Fruit fly (Drosophila melanogaster): ENCODE measurements around the gene CG42588.

Gene CG42588

DNA sequence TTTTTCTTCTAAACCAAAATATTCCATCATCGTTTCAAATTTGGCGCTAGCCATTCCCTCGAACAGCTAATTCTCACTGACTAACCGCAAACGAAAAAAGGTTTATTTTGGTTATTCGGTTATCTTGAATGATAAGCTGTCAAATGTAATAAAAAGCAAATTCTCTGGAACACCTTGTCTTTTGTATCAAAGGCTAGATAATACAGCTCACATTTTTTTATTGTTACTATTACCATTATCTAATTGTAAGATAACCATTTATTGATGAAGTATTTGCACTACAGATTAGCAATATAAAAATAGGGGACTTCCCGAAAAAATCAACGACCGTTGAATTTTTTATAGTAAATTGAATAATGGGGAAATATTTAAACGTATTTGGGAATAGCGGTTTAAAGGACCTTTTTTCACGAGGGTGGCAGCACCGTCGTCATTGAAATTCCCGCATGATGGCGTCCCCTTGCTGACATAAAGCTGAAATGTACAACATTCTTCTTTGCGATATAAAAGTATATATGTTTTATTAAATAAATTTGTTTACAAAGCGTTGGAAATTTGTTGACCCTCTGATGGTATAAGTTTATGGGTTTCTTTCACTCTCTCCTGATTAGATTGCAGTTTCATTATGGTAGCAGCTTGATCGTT, 47.3 kb downstream of the CG42588 start, which contains the start of gene CG32107 (continued):
- peak; percentile 42 for TF ChIP-seq CG15696 (tag; optimal IDR thresholded peaks at IDR 0.05)
- TF ChIP-seq CoRest (tag; optimal IDR thresholded peaks at IDR 0.05) = peak; percentile 31
- peak; percentile 57 for TF ChIP-seq Myb (GFP tag; optimal IDR thresholded peaks at IDR 0.05)
- TF ChIP-seq Ets97D (GFP tag; optimal IDR thresholded peaks at IDR 0.05) = peak; percentile 30
- peak; percentile 82 for TF ChIP-seq sens (GFP tag)
- TF ChIP-seq Bgb (GFP tag; IDR thresholded peaks at IDR 0.05; ENCODE audit: partially characterized antibody) = peak; percentile 34; the same call in 1 of the 2 replicates
- TF ChIP-seq gem (tag; optimal IDR thresholded peaks at IDR 0.05) = peak; percentile 9
- 0 out of 3 replicates have a peak, but pooled peaks have one; percentile 21 for TF ChIP-seq zfh1 (GFP tag; IDR thresholded peaks at IDR 0.05)
- TF ChIP-seq chif (GFP tag; optimal IDR thresholded peaks at IDR 0.05) = peak in 1 of 2 experiments; percentile 15
- no peak for TF ChIP-seq Ssrp (tag; optimal IDR thresholded peaks at IDR 0.05)
- peak; percentile 81 for TF ChIP-seq phol (tag; optimal IDR thresholded peaks at IDR 0.05)
- TF ChIP-seq fd102C (GFP tag; optimal IDR thresholded peaks at IDR 0.05) = peak; percentile 23
- TF ChIP-seq CG15601 (tag; optimal IDR thresholded peaks at IDR 0.05) = peak; percentile 35
- TF ChIP-seq CG33557 (GFP tag; optimal IDR thresholded peaks at IDR 0.05) = peak; percentile 1
- TF ChIP-seq dati (GFP tag; IDR thresholded peaks at IDR 0.05) = no peak
- TF ChIP-seq CG17829 (tag; optimal IDR thresholded peaks at IDR 0.05) = peak; percentile 49
- TF ChIP-seq sim (GFP tag; IDR thresholded peaks at IDR 0.05) = no peak
- peak; percentile 40 for TF ChIP-seq mirr (GFP tag; optimal IDR thresholded peaks at IDR 0.05)
- peak; percentile 16 for TF ChIP-seq Hmr (GFP tag; optimal IDR thresholded peaks at IDR 0.05)
- peak; percentile 36; the same call in 1 of the 2 replicates for TF ChIP-seq amos (GFP tag; IDR thresholded peaks at IDR 0.05; ENCODE audit: partially characterized antibody)
- TF ChIP-seq Dp (GFP tag; optimal IDR thresholded peaks at IDR 0.05) = peak; percentile 26
- peak; percentile 44 for TF ChIP-seq CG5180 (GFP tag; optimal IDR thresholded peaks at IDR 0.05)
- no peak for TF ChIP-seq chn (GFP tag; optimal IDR thresholded peaks at IDR 0.05)
- no peak for TF ChIP-seq CG3726 (GFP tag; IDR thresholded peaks at IDR 0.05)
- 0 out of 2 replicates have a peak, but pooled peaks have one; percentile 29 for TF ChIP-seq Xrp1 (GFP tag; IDR thresholded peaks at IDR 0.05)
- peak; percentile 12 for TF ChIP-seq BEAF-32 (GFP tag; optimal IDR thresholded peaks at IDR 0.05)
- TF ChIP-seq CG2116 (GFP tag; optimal IDR thresholded peaks at IDR 0.05) = peak; percentile 40

DNA sequence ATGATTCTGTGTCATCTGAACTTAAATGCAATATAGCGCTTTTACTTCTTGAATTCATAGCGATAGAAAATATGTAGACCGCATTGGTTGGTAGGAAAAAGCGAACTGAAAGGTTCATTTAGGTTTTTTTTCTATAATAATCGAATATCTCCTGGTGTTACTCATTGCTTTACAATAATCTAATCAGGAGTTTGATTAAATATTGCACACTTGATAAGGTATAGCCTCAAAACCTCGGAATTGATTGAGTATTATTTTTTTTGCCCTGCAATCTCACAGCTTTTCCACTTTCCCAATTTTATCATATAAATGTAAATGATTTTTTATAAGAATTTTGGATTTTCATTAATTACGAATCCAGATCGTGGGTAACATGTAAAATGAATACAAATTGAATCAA, 48.8 kb downstream of the CG42588 start, which contains the start of gene CG10943:
TSS of gene CG10943 (minus strand) at position 101 of the 400 bp plus-strand sequence.
- no peak for TF ChIP-seq grn (GFP tag; optimal IDR thresholded peaks at IDR 0.05)
- TF ChIP-seq cg (GFP tag; optimal IDR thresholded peaks at IDR 0.05) = no peak
- TF ChIP-seq HLH4C (GFP tag; IDR thresholded peaks at IDR 0.05; ENCODE audit: partially characterized antibody) = no peak
- peak; percentile 4 for TF ChIP-seq exex (tag; optimal IDR thresholded peaks at IDR 0.05)
- no peak for TF ChIP-seq CG14710 (tag; optimal IDR thresholded peaks at IDR 0.05)
- TF ChIP-seq slp2 (GFP tag; optimal IDR thresholded peaks at IDR 0.05) = no peak
- TF ChIP-seq GATAe (GFP tag; conservative IDR thresholded peaks at IDR 0.05) = 0 out of 2 replicates have a peak, but pooled peaks have one; percentile 22
- no peak for TF ChIP-seq vfl (GFP tag; optimal IDR thresholded peaks at IDR 0.05)
- TF ChIP-seq CG7745 (tag; optimal IDR thresholded peaks at IDR 0.05) = no peak

DNA sequence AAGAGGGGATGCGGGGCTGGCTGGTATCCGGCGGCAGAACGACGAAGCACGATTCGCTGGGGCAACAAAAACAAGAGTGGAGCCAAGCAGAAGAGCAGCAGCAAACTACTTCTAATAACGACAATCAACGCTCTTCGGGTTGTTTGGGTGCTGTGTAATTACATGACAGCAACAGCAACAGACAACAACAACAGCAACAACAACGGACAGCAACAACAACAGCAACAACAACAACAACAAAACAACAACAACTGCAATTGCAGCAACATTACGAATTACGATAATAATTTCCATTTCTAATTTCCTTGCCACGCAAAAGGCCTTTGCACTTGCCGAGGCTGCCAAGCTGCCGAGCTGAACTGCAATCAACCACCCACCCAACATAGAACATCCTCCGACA, 50.4 kb downstream of the CG42588 start:
- TF ChIP-seq CG4360 (GFP tag; IDR thresholded peaks at IDR 0.05) (peak; percentile 56; the same call in 1 of the 2 replicates), ttk (GFP tag; IDR thresholded peaks at IDR 0.05) (no peak)
